Worm (Caenorhabditis elegans): ENCODE data around the gene rpoa-49.

Gene rpoa-49

DNA sequence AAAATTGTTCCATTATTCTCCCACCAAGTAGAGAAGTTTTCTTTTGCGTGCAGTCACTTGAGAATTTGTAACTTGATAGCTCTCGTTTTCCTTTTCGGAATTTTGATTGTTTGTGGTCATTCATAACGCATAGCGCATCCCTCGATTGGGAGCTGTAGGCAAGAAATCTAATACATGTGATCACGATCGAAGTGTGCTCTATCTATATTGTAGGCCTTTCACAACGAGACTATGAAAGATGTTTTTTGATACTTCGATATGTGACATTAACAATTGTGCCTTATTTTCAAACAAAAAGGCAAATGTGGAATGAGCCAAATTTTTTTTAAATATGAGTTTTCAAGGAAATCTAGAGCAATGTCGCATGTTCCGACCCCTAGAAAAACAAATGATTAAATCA lies 31.0 kb downstream of the rpoa-49 start:
- TF ChIP-seq elt-1 (tag; optimal IDR thresholded peaks at IDR 0.05) (no peak), ZK546.5 (tag; optimal IDR thresholded peaks at IDR 0.05) (no peak), nhr-129 (tag; optimal IDR thresholded peaks at IDR 0.05) (no peak), blmp-1 (tag; optimal IDR thresholded peaks at IDR 0.05; ENCODE audit: insufficient read depth) (no peak), lsy-2 (tag; optimal IDR thresholded peaks at IDR 0.05) (no peak), nhr-237 (tag; optimal IDR thresholded peaks at IDR 0.05) (no peak), ztf-11 (tag; optimal IDR thresholded peaks at IDR 0.05) (no peak), F13H6.1 (tag; optimal IDR thresholded peaks at IDR 0.05) (no peak), nhr-6 (tag; optimal IDR thresholded peaks at IDR 0.05) (no peak), lin-13 (GFP tag; optimal IDR thresholded peaks at IDR 0.05) (no peak), nhr-10 (tag; optimal IDR thresholded peaks at IDR 0.05) (no peak), mbf-1 (tag; optimal IDR thresholded peaks at IDR 0.05) (no peak), dmd-4 (tag; optimal IDR thresholded peaks at IDR 0.05) (no peak), peb-1 (tag; optimal IDR thresholded peaks at IDR 0.05) (no peak)

DNA sequence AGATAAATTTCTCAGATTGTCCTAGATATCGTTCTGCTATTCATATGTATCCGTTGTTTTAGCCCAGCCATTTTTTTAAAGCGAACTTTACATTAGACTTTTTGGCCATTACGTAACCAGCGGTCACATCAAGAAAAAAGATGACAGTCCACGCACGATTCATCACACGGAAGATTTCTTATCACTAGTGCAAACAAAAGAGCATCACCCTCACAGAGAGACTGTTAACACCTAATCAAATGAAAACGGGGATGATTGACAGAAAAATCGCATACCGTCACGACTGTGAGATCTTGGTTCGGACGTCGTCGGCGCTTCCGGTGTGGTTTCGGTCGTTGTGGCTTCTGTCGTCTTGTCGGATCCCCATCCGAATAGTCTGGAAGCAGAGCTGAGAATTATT lies 31.8 kb downstream of the rpoa-49 start:
- TF ChIP-seq fos-1 (tag; optimal IDR thresholded peaks at IDR 0.05) (peak; percentile 66), R02D3.7 (tag; optimal IDR thresholded peaks at IDR 0.05) (no peak)

DNA sequence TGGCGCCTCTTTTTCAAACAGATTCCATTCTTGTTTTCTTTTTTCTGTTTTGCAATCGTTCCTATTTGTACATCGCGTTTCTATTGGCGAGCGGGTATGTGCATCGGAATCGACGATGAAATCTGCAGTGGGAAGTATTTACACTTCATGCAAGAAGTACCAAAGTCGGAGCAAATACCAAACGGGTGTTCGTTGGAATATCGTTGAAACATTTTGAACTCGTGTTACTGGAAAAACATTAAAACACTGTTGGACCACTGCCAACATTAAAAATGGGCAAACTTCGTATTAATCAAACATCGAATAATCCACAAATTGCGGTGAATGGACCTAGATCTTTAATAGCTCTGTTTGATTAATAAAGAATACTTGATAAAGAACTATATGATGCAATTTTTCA lies 34.3 kb downstream of the rpoa-49 start, which contains the start of gene C23H3.9:
Gene C23H3.9 (minus strand): TSS at position 101 of the 400 bp plus-strand sequence.
- no peak for TF ChIP-seq ama-1 (optimal IDR thresholded peaks at IDR 0.05)
- no peak for TF ChIP-seq Y55F3AM.14 (GFP tag; optimal IDR thresholded peaks at IDR 0.05)
- TF ChIP-seq mbf-1 (tag; optimal IDR thresholded peaks at IDR 0.05), result no peak
- no peak for TF ChIP-seq lsy-2 (tag; optimal IDR thresholded peaks at IDR 0.05)
- no peak for TF ChIP-seq unc-62 (GFP tag; optimal IDR thresholded peaks at IDR 0.05)
- TF ChIP-seq nhr-10 (tag; optimal IDR thresholded peaks at IDR 0.05), result no peak
- TF ChIP-seq gmeb-1 (tag; optimal IDR thresholded peaks at IDR 0.05), result no peak
- TF ChIP-seq elt-3 (tag; optimal IDR thresholded peaks at IDR 0.05), result no peak

ce11 chrII:84134-84533 lies 39.3 kb downstream of the rpoa-49 start, which contains the start of gene C50D2.6:
Gene C50D2.6, plus strand, starts transcription at chrII:84434.
- TF ChIP-seq mdl-1 (tag; optimal IDR thresholded peaks at IDR 0.05) (no peak), alr-1 (tag; optimal IDR thresholded peaks at IDR 0.05) (no peak), skn-1 (tag; optimal IDR thresholded peaks at IDR 0.05) (no peak), nhr-237 (tag; optimal IDR thresholded peaks at IDR 0.05) (no peak), mab-5 (tag; optimal IDR thresholded peaks at IDR 0.05) (no peak), ama-1 (optimal IDR thresholded peaks at IDR 0.05) (no peak), crh-2 (tag; optimal IDR thresholded peaks at IDR 0.05) (no peak), Y55F3AM.14 (GFP tag; optimal IDR thresholded peaks at IDR 0.05) (no peak), ztf-4 (tag; optimal IDR thresholded peaks at IDR 0.05) (no peak), nhr-77 (tag; optimal IDR thresholded peaks at IDR 0.05) (no peak), egl-27 (tag; optimal IDR thresholded peaks at IDR 0.05) (no peak), dmd-4 (tag; optimal IDR thresholded peaks at IDR 0.05) (no peak), sem-4 (tag; optimal IDR thresholded peaks at IDR 0.05) (no peak), elt-1 (tag; optimal IDR thresholded peaks at IDR 0.05) (no peak), ztf-1 (GFP tag; conservative IDR thresholded peaks at IDR 0.05) (no peak), ztf-11 (tag; optimal IDR thresholded peaks at IDR 0.05) (no peak), nhr-21 (tag; optimal IDR thresholded peaks at IDR 0.05) (no peak), nhr-6 (tag; optimal IDR thresholded peaks at IDR 0.05) (no peak)

ce11 chrII:86794-87193 lies 42.0 kb downstream of the rpoa-49 start:
- TF ChIP-seq lin-13 (GFP tag; optimal IDR thresholded peaks at IDR 0.05) (no peak), R02D3.7 (tag; optimal IDR thresholded peaks at IDR 0.05) (no peak), mdl-1 (tag; optimal IDR thresholded peaks at IDR 0.05) (no peak), nhr-129 (tag; optimal IDR thresholded peaks at IDR 0.05) (no peak), unc-55 (GFP tag; optimal IDR thresholded peaks at IDR 0.05) (no peak), sem-4 (tag; optimal IDR thresholded peaks at IDR 0.05) (no peak), blmp-1 (tag; optimal IDR thresholded peaks at IDR 0.05; ENCODE audit: insufficient read depth) (no peak), mbf-1 (tag; optimal IDR thresholded peaks at IDR 0.05) (no peak), ztf-11 (tag; optimal IDR thresholded peaks at IDR 0.05) (no peak), ZK546.5 (tag; optimal IDR thresholded peaks at IDR 0.05) (no peak), elt-3 (tag; optimal IDR thresholded peaks at IDR 0.05) (no peak), ceh-82 (tag; optimal IDR thresholded peaks at IDR 0.05) (no peak), lin-39 (tag; optimal IDR thresholded peaks at IDR 0.05) (no peak)
